Fruit fly (Drosophila melanogaster) whole organism, adult: Measurements from ENCODE around the gene Octbeta1R.

Experiments used
- CG12768 ChIP-seq: fragments of 200-800 bp; sonication (Bioruptor generic); optimal IDR thresholded peaks from 2 replicates; lab custom pipeline; 2017; ENCODE audit warnings: missing biosample characterization, missing genetic modification characterization, mild to moderate bottlenecking, moderate library complexity, missing genetic modification reagents
- CG14711 ChIP-seq: fragments of 200-800 bp; sonication (Bioruptor generic); optimal IDR thresholded peaks from 2 replicates; lab custom pipeline; 2018; ENCODE audit warnings: missing biosample characterization, mild to moderate bottlenecking, missing genetic modification characterization, moderate library complexity
- CG1620 ChIP-seq: fragments of 200-800 bp; sonication (Bioruptor generic); optimal IDR thresholded peaks from 2 replicates; lab custom pipeline; 2016; ENCODE audit warnings: missing biosample characterization, missing genetic modification characterization
- CG5204 ChIP-seq: fragments of 200-800 bp; sonication (Bioruptor generic); optimal IDR thresholded peaks from 2 replicates; lab custom pipeline; 2016; ENCODE audit warnings: missing biosample characterization, missing genetic modification characterization
- CG7045 ChIP-seq: fragments of 200-800 bp; sonication (Bioruptor generic); optimal IDR thresholded peaks from 2 replicates; lab custom pipeline; 2017; ENCODE audit warnings: missing biosample characterization, mild to moderate bottlenecking, missing genetic modification characterization
- Clk ChIP-seq: fragments of 200-800 bp; sonication (Bioruptor generic); optimal IDR thresholded peaks from 2 replicates; lab custom pipeline; 2017; ENCODE audit warnings: missing biosample characterization, missing genetic modification characterization
- Mnt ChIP-seq: fragments of 200-800 bp; sonication (Bioruptor generic); optimal IDR thresholded peaks from 2 replicates; lab custom pipeline; 2016; ENCODE audit warnings: missing biosample characterization, mild to moderate bottlenecking, missing genetic modification characterization
- bab1 ChIP-seq: fragments of 200-800 bp; sonication (Bioruptor generic); optimal IDR thresholded peaks from 3 replicates; lab custom pipeline; 2019; ENCODE audit warnings: missing biosample characterization, mild to moderate bottlenecking, missing genetic modification characterization, moderate library complexity
- cnc ChIP-seq, 2 experiments: fragments of >200 bp; optimal IDR thresholded peaks; 2 replicates each; lab custom pipeline; 2017
- kay ChIP-seq: fragments of 200-800 bp; sonication (Bioruptor generic); peaks from one replicate; lab custom pipeline; 2016; ENCODE audit warnings: missing biosample characterization, missing genetic modification characterization, borderline replicate concordance
- pad ChIP-seq: fragments of 200-800 bp; sonication (Bioruptor generic); optimal IDR thresholded peaks from 3 replicates; lab custom pipeline; 2017; ENCODE audit warnings: missing biosample characterization, missing genetic modification characterization, mild to moderate bottlenecking, moderate library complexity, missing genetic modification reagents
- toe ChIP-seq: fragments of 200-800 bp; sonication (Bioruptor generic); optimal IDR thresholded peaks from 2 replicates; lab custom pipeline; 2016; ENCODE audit warnings: missing biosample characterization, missing genetic modification characterization

DNA sequence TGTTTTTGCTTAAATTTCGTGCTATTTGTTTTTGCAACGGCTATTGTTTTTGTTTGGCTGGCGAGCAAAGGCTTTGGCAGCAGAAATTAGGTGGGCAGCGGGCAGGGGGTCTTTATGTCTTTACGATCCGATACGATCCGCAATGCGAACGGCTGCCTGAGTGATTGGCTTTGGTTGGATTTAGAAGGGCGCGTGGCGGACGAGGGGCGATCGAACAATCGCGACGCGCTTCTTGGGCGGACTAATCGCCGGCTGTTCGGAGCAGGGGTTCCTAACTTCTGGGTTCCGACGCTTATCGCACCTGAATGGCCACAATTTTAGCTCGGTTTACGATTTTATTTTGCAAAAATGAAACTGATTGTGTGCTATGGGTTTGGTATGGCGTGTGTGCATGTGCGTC, 30.2 kb downstream of the Octbeta1R start:
- TF ChIP-seq CG5204 (GFP tag; lab: Kevin White, UChicago) (no peak), pad (GFP tag; lab: Kevin White, UChicago) (no peak), Mnt (peak; percentile 28), CG14711 (tag; lab: Kevin White, UChicago) (no peak), Clk (GFP tag; lab: Kevin White, UChicago) (no peak), toe (GFP tag; lab: Kevin White, UChicago) (peak; percentile 29), bab1 (GFP tag; lab: Kevin White, UChicago) (no peak), cnc (optimal IDR thresholded peaks at IDR 0.05; lab: Kevin White, UChicago) (no peak), kay (GFP tag; lab: Kevin White, UChicago) (no peak), CG1620 (GFP tag; lab: Kevin White, UChicago) (no peak), CG7045 (GFP tag; lab: Kevin White, UChicago) (no peak), CG12768 (no peak)
